Worm (Caenorhabditis elegans) whole organism, L4 larva: ENCODE measurements around the gene unc-2.

ENCODE experiments used
- ZK546.5 ChIP-seq, 2 experiments: sonication (generic microtip); optimal IDR thresholded peaks; 2 replicates each; lab custom pipeline; 2017; ENCODE audit warnings: missing biosample characterization in 2 of 2, missing genetic modification characterization in 2 of 2
- aly-2 ChIP-seq: sonication (generic microtip); optimal IDR thresholded peaks from 2 replicates; lab custom pipeline; 2018; ENCODE audit warnings: missing biosample characterization, missing genetic modification characterization
- ces-1 ChIP-seq: fragments of 150-350 bp; sonication (generic microtip); optimal IDR thresholded peaks from 4 replicates; lab custom pipeline; 2014; ENCODE audit warnings: missing biosample characterization, missing genetic modification reagents, missing genetic modification characterization
- egl-27 ChIP-seq: sonication (generic microtip); optimal IDR thresholded peaks from 3 replicates; lab custom pipeline; 2017; ENCODE audit warnings: missing biosample characterization, missing genetic modification reagents, missing genetic modification characterization
- fkh-10 ChIP-seq: fragments of 150-350 bp; optimal IDR thresholded peaks from 2 replicates; lab custom pipeline; 2014; ENCODE audit warnings: missing biosample characterization, missing genetic modification reagents, missing genetic modification characterization
- lin-39 ChIP-seq: fragments of 150-350 bp; optimal IDR thresholded peaks from 2 replicates; lab custom pipeline; 2014; ENCODE audit warnings: missing biosample characterization, missing genetic modification reagents, missing genetic modification characterization
- mdl-1 ChIP-seq, 2 experiments: fragments of 150-350 bp in 1 of 2; sonication (generic microtip) in 1 of 2; optimal IDR thresholded peaks; 2 replicates each; lab custom pipeline; 2014 to 2017; ENCODE audit warnings: missing biosample characterization in 2 of 2, missing genetic modification characterization in 2 of 2
- php-3 ChIP-seq: fragments of 200-800 bp; sonication (Bioruptor generic); IDR thresholded peaks from 2 replicates; pipeline ENCODE4 v1.3.6; 2022; ENCODE audit warnings: missing genetic modification reagents, missing genetic modification characterization, missing compliant biosample characterization

DNA sequence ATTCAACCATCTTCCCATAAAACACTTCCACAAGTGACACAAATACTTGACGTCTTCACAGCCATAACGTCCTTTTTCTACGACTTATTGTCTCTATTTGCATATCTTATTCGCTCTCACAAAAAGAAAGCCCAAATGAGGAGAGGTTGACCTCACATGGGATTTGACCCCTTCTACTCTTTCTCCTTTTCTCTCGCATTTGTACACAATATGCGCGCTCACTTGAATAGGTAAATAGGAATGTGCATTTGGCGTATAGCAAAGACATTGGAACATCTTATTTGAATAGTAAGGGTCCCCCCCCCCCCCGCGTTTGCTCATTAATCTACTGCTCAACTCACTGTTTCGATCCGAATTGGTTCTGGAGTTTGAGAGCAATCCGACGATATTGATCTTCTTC, 62.7 kb downstream of the unc-2 start:
- no peak for TF ChIP-seq ZK546.5 (tag; optimal IDR thresholded peaks at IDR 0.05; lab: Kevin White, UChicago)
- TF ChIP-seq php-3: no peak
- TF ChIP-seq ces-1 (GFP tag; lab: Kevin White, UChicago): no peak
- no peak for TF ChIP-seq mdl-1 (tag; optimal IDR thresholded peaks at IDR 0.05; lab: Kevin White, UChicago)
- no peak for TF ChIP-seq lin-39 (tag; lab: Kevin White, UChicago)
- no peak for TF ChIP-seq egl-27 (tag; lab: Kevin White, UChicago)
- no peak for TF ChIP-seq fkh-10
- TF ChIP-seq aly-2 (tag; lab: Kevin White, UChicago): no peak
